Worm (Caenorhabditis elegans): ENCODE measurements around the gene srxa-7.

DNA sequence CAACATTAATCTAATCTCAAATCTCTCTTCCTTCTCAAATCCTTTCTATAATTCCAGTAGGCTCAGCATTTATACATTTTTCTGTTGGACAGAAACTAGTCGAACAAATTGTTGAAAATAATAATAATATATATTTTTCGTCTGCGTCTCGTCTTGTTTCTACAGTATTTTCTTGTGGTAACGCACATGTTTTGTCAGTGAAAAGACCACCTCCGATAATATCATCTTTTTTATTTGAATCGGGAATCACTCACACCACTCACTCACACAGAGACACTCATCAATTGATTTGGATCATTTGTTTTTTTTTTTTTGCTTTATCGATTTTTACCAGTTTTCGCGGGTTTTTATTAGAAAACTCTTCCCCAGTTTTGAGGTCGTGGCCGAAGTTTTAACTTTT, 47.3 kb downstream of the srxa-7 start:
- TF ChIP-seq unc-130 (GFP tag; optimal IDR thresholded peaks at IDR 0.05) (no peak), nhr-76 (tag; optimal IDR thresholded peaks at IDR 0.05) (no peak), nhr-77 (tag; optimal IDR thresholded peaks at IDR 0.05) (no peak), pha-4 (GFP tag; IDR thresholded peaks at IDR 0.05) (no peak), pha-4 (tag; optimal IDR thresholded peaks at IDR 0.05) (no peak), fos-1 (tag; optimal IDR thresholded peaks at IDR 0.05) (no peak), ceh-32 (tag; optimal IDR thresholded peaks at IDR 0.05; ENCODE audit: poor library complexity) (no peak), egl-27 (tag; optimal IDR thresholded peaks at IDR 0.05) (no peak), lin-1 (GFP tag; IDR thresholded peaks at IDR 0.05) (no peak)
